Worm (Caenorhabditis elegans): ENCODE measurements around the gene mans-2.

mans-2 gene

ce11 chrV:11951227-11951626 is 34.1 kb downstream of the mans-2 start:
- TF ChIP-seq ceh-82 (tag; optimal IDR thresholded peaks at IDR 0.05) (no peak), unc-39 (tag; optimal IDR thresholded peaks at IDR 0.05) (no peak), snpc-4 (tag; optimal IDR thresholded peaks at IDR 0.05) (no peak), nhr-6 (tag; optimal IDR thresholded peaks at IDR 0.05) (no peak), elt-1 (tag; optimal IDR thresholded peaks at IDR 0.05) (no peak), crh-2 (tag; optimal IDR thresholded peaks at IDR 0.05) (no peak), C34F6.9 (tag; optimal IDR thresholded peaks at IDR 0.05) (no peak), ama-1 (optimal IDR thresholded peaks at IDR 0.05) (no peak), sma-3 (GFP tag; optimal IDR thresholded peaks at IDR 0.05) (no peak), mab-5 (tag; optimal IDR thresholded peaks at IDR 0.05) (no peak), elt-3 (tag; optimal IDR thresholded peaks at IDR 0.05) (no peak), R02D3.7 (tag; optimal IDR thresholded peaks at IDR 0.05) (no peak), nhr-11 (tag; optimal IDR thresholded peaks at IDR 0.05) (no peak), sem-4 (tag; optimal IDR thresholded peaks at IDR 0.05) (no peak), lin-39 (tag; optimal IDR thresholded peaks at IDR 0.05) (no peak), Y55F3AM.14 (GFP tag; optimal IDR thresholded peaks at IDR 0.05) (no peak), ceh-16 (tag; optimal IDR thresholded peaks at IDR 0.05) (no peak), sma-9 (GFP tag; optimal IDR thresholded peaks at IDR 0.05) (no peak), sma-9 (tag; optimal IDR thresholded peaks at IDR 0.05) (no peak), mbf-1 (tag; optimal IDR thresholded peaks at IDR 0.05) (no peak), nhr-23 (tag; optimal IDR thresholded peaks at IDR 0.05) (no peak)

ce11 chrV:11949509-11950117 is 35.7 kb downstream of the mans-2 start:
- TF ChIP-seq elt-1 (tag; optimal IDR thresholded peaks at IDR 0.05), result peak; percentile 24
- no peak for TF ChIP-seq nhr-21 (tag; optimal IDR thresholded peaks at IDR 0.05)

ce11 chrV:11948581-11948980 is 36.7 kb downstream of the mans-2 start:
- TF ChIP-seq F13H6.1 (tag; optimal IDR thresholded peaks at IDR 0.05), result no peak
- TF ChIP-seq zag-1 (tag; optimal IDR thresholded peaks at IDR 0.05), result no peak
- TF ChIP-seq unc-62 (GFP tag; optimal IDR thresholded peaks at IDR 0.05), result no peak
- TF ChIP-seq ceh-82 (tag; optimal IDR thresholded peaks at IDR 0.05), result no peak

ce11 chrV:11947414-11947954 is 37.8 kb downstream of the mans-2 start:
- no peak for TF ChIP-seq peb-1 (tag; optimal IDR thresholded peaks at IDR 0.05)
- TF ChIP-seq sma-9 (GFP tag; optimal IDR thresholded peaks at IDR 0.05), result no peak
- TF ChIP-seq sma-9 (tag; optimal IDR thresholded peaks at IDR 0.05), result no peak
- TF ChIP-seq mab-5 (tag; optimal IDR thresholded peaks at IDR 0.05), result no peak
- TF ChIP-seq ZK546.5 (tag; optimal IDR thresholded peaks at IDR 0.05), result no peak
- TF ChIP-seq alr-1 (tag; optimal IDR thresholded peaks at IDR 0.05), result no peak
- no peak for TF ChIP-seq ceh-16 (tag; optimal IDR thresholded peaks at IDR 0.05)
- TF ChIP-seq F13H6.1 (tag; optimal IDR thresholded peaks at IDR 0.05), result no peak
- TF ChIP-seq nhr-237 (tag; optimal IDR thresholded peaks at IDR 0.05), result no peak
- no peak for TF ChIP-seq mdl-1 (tag; optimal IDR thresholded peaks at IDR 0.05)
- no peak for TF ChIP-seq lsy-2 (tag; optimal IDR thresholded peaks at IDR 0.05)
- TF ChIP-seq ztf-4 (tag; optimal IDR thresholded peaks at IDR 0.05), result no peak
- TF ChIP-seq unc-55 (GFP tag; optimal IDR thresholded peaks at IDR 0.05), result no peak
- TF ChIP-seq lin-13 (GFP tag; optimal IDR thresholded peaks at IDR 0.05), result no peak
- no peak for TF ChIP-seq snpc-4 (tag; optimal IDR thresholded peaks at IDR 0.05)
- no peak for TF ChIP-seq gmeb-1 (tag; optimal IDR thresholded peaks at IDR 0.05)

ce11 chrV:11946818-11947217 is 38.5 kb downstream of the mans-2 start:
- TF ChIP-seq ama-1 (optimal IDR thresholded peaks at IDR 0.05), result no peak
- no peak for TF ChIP-seq nhr-11 (tag; optimal IDR thresholded peaks at IDR 0.05)
- no peak for TF ChIP-seq mab-5 (tag; optimal IDR thresholded peaks at IDR 0.05)
